Worm (Caenorhabditis elegans) whole organism, L4 larva: ENCODE data around the gene C49H3.12.

Experiments used
- F37D6.2 ChIP-seq: sonication (generic microtip); optimal IDR thresholded peaks from 2 replicates; lab custom pipeline; 2016; ENCODE audit warnings: mild to moderate bottlenecking, missing genetic modification characterization, missing compliant biosample characterization
- F44E2.7 ChIP-seq: fragments of 200-800 bp; sonication (Bioruptor generic); IDR thresholded peaks from 2 replicates; pipeline ENCODE4 v2.1.2; 2022; ENCODE audit warnings: missing genetic modification characterization, missing compliant biosample characterization
- R02D3.7 ChIP-seq: fragments of 150-350 bp; sonication (generic microtip); optimal IDR thresholded peaks from 3 replicates; lab custom pipeline; 2014; ENCODE audit warnings: missing biosample characterization, missing genetic modification characterization
- Y48G9A.11 ChIP-seq: fragments of 200-800 bp; sonication (Bioruptor generic); IDR thresholded peaks from 2 replicates; pipeline ENCODE4 v1.3.6; 2022; ENCODE audit warnings: missing genetic modification reagents, missing genetic modification characterization, missing compliant biosample characterization
- ZK337.2 ChIP-seq: fragments of 200-800 bp; sonication (Bioruptor generic); IDR thresholded peaks from 2 replicates; pipeline ENCODE4 v1.3.6; 2022; ENCODE audit warnings: missing genetic modification reagents, missing genetic modification characterization, missing compliant biosample characterization
- ZK546.5 ChIP-seq, 2 experiments: sonication (generic microtip); optimal IDR thresholded peaks; 2 replicates each; lab custom pipeline; 2017; ENCODE audit warnings: missing biosample characterization in 2 of 2, missing genetic modification characterization in 2 of 2
- aha-1 ChIP-seq: fragments of 150-350 bp; peaks from one replicate; lab custom pipeline; 2014; ENCODE audit warnings: missing biosample characterization, missing genetic modification characterization
- attf-4 ChIP-seq: sonication (generic microtip); optimal IDR thresholded peaks from 3 replicates; lab custom pipeline; 2017; ENCODE audit warnings: missing biosample characterization, missing genetic modification characterization
- ceh-20 ChIP-seq: fragments of 200-800 bp; sonication (Bioruptor generic); IDR thresholded peaks from 2 replicates; pipeline ENCODE4 v1.3.6; 2022; ENCODE audit warnings: missing genetic modification reagents, missing genetic modification characterization, missing compliant biosample characterization
- ceh-32 ChIP-seq: sonication (generic microtip); optimal IDR thresholded peaks from 2 replicates; lab custom pipeline; 2016; ENCODE audit warnings: mild to moderate bottlenecking, missing genetic modification characterization, missing compliant biosample characterization; ENCODE audit not compliant: poor library complexity
- ceh-44 ChIP-seq: fragments of 200-800 bp; sonication (Bioruptor generic); IDR thresholded peaks from 2 replicates; pipeline ENCODE4 v1.3.6; 2022; ENCODE audit warnings: missing genetic modification reagents, missing genetic modification characterization, missing compliant biosample characterization
- ces-1 ChIP-seq: fragments of 150-350 bp; sonication (generic microtip); optimal IDR thresholded peaks from 4 replicates; lab custom pipeline; 2014; ENCODE audit warnings: missing biosample characterization, missing genetic modification reagents, missing genetic modification characterization
- cey-2 ChIP-seq: sonication (generic microtip); optimal IDR thresholded peaks from 3 replicates; lab custom pipeline; 2017; ENCODE audit warnings: missing genetic modification characterization, mild to moderate bottlenecking, missing compliant biosample characterization, antibody characterized with exemption, borderline replicate concordance; ENCODE audit not compliant: insufficient read depth
- ctbp-1 ChIP-seq: fragments of 200-800 bp; sonication (Bioruptor generic); IDR thresholded peaks from 2 replicates; pipeline ENCODE4 v1.3.6; 2022; ENCODE audit warnings: missing genetic modification reagents, missing genetic modification characterization, missing compliant biosample characterization
- dpl-1 ChIP-seq: fragments of 150-350 bp; optimal IDR thresholded peaks from 2 replicates; lab custom pipeline; 2014; ENCODE audit warnings: missing biosample characterization, missing genetic modification reagents, missing genetic modification characterization
- egl-43 ChIP-seq: fragments of 200-800 bp; sonication (Bioruptor generic); IDR thresholded peaks from 2 replicates; pipeline ENCODE4 v1.3.6; 2022; ENCODE audit warnings: missing genetic modification reagents, missing genetic modification characterization, missing compliant biosample characterization
- fkh-10 ChIP-seq: fragments of 150-350 bp; optimal IDR thresholded peaks from 2 replicates; lab custom pipeline; 2014; ENCODE audit warnings: missing biosample characterization, missing genetic modification reagents, missing genetic modification characterization
- hif-1 ChIP-seq, 2 experiments: sonication (generic microtip); optimal IDR thresholded peaks; 2 replicates each; lab custom pipeline; 2016 to 2017; ENCODE audit warnings: missing compliant biosample characterization in 2 of 2, missing genetic modification characterization in 2 of 2, missing genetic modification reagents in 2 of 2, missing genotype in 2 of 2, mild to moderate bottlenecking in 1 of 2
- hlh-30 ChIP-seq: sonication (generic microtip); optimal IDR thresholded peaks from 2 replicates; lab custom pipeline; 2017; ENCODE audit warnings: antibody characterized with exemption, mild to moderate bottlenecking, missing genetic modification characterization, missing compliant biosample characterization; ENCODE audit not compliant: insufficient read depth
- hmg-1.1 ChIP-seq: fragments of 200-800 bp; sonication (Bioruptor generic); IDR thresholded peaks from 2 replicates; pipeline ENCODE4 v1.3.6; 2022; ENCODE audit warnings: missing genetic modification reagents, missing genetic modification characterization, missing compliant biosample characterization
- lin-15B ChIP-seq: fragments of 150-350 bp; sonication (generic microtip); optimal IDR thresholded peaks from 3 replicates; lab custom pipeline; 2014; ENCODE audit warnings: missing biosample characterization, missing genetic modification characterization
- mdt-29 ChIP-seq: fragments of 200-800 bp; sonication (Bioruptor generic); IDR thresholded peaks from 2 replicates; pipeline ENCODE4 v1.3.6; 2022; ENCODE audit warnings: missing genetic modification reagents, missing genetic modification characterization, missing compliant biosample characterization
- mes-2 ChIP-seq: sonication (generic microtip); optimal IDR thresholded peaks from 2 replicates; lab custom pipeline; 2016; ENCODE audit warnings: missing genotype, mild to moderate bottlenecking, missing genetic modification characterization, missing compliant biosample characterization; ENCODE audit not compliant: poor library complexity, severe bottlenecking
- mxl-3 ChIP-seq: fragments of 200-800 bp; sonication (Bioruptor generic); optimal IDR thresholded peaks from 2 replicates; lab custom pipeline; 2018; ENCODE audit warnings: mild to moderate bottlenecking, missing genetic modification characterization, missing compliant biosample characterization
- nhr-10 ChIP-seq: fragments of 150-350 bp; optimal IDR thresholded peaks from 2 replicates; lab custom pipeline; 2014; ENCODE audit warnings: missing biosample characterization, missing genetic modification characterization
- nhr-11 ChIP-seq: fragments of 150-350 bp; optimal IDR thresholded peaks from 2 replicates; lab custom pipeline; 2014; ENCODE audit warnings: missing biosample characterization, missing genetic modification characterization
- nhr-111 ChIP-seq: fragments of 200-800 bp; sonication (Bioruptor generic); optimal IDR thresholded peaks from 2 replicates; lab custom pipeline; 2018; ENCODE audit warnings: mild to moderate bottlenecking, missing genetic modification characterization, missing compliant biosample characterization
- nhr-25 ChIP-seq: sonication (generic microtip); optimal IDR thresholded peaks from 2 replicates; lab custom pipeline; 2017; ENCODE audit warnings: missing genetic modification characterization, mild to moderate bottlenecking, missing compliant biosample characterization, antibody characterized with exemption, moderate library complexity, borderline replicate concordance; ENCODE audit not compliant: insufficient read depth
- nhr-41 ChIP-seq: fragments of 200-800 bp; sonication (Bioruptor generic); IDR thresholded peaks from 2 replicates; pipeline ENCODE4 v1.3.6; 2022; ENCODE audit warnings: missing genetic modification reagents, missing genetic modification characterization, missing compliant biosample characterization
- nhr-42 ChIP-seq: fragments of 200-800 bp; sonication (Bioruptor generic); IDR thresholded peaks from 2 replicates; pipeline ENCODE4 v1.3.6; 2022; ENCODE audit warnings: missing genetic modification characterization, missing compliant biosample characterization
- nhr-6 ChIP-seq: fragments of 150-350 bp; optimal IDR thresholded peaks from 2 replicates; lab custom pipeline; 2014; ENCODE audit warnings: missing biosample characterization, missing genetic modification characterization
- pha-4 ChIP-seq, 2 experiments: fragments of 150-350 bp in 1 of 2; fragments of 200-800 bp in 1 of 2; sonication (Bioruptor generic) in 1 of 2; IDR thresholded peaks in 1 of 2; optimal IDR thresholded peaks in 1 of 2; 2 replicates each; pipeline versions ENCODE4 v1.3.6 to Lab custom; 2014 to 2022; ENCODE audit warnings: missing genetic modification characterization in 2 of 2, missing genetic modification reagents in 2 of 2, missing biosample characterization in 1 of 2, missing compliant biosample characterization in 1 of 2
- pqm-1 ChIP-seq: sonication (generic microtip); optimal IDR thresholded peaks from 2 replicates; lab custom pipeline; 2017; ENCODE audit warnings: missing biosample characterization, missing genetic modification characterization
- rbr-2 ChIP-seq: sonication (generic microtip); optimal IDR thresholded peaks from 2 replicates; lab custom pipeline; 2016; ENCODE audit warnings: missing genotype, missing genetic modification characterization, missing compliant biosample characterization
- sdz-12 ChIP-seq: fragments of 200-800 bp; sonication (Bioruptor generic); optimal IDR thresholded peaks from 2 replicates; lab custom pipeline; 2018; ENCODE audit warnings: mild to moderate bottlenecking, missing genetic modification characterization, missing compliant biosample characterization
- set-16 ChIP-seq: fragments of 200-800 bp; sonication (Bioruptor generic); IDR thresholded peaks from 2 replicates; pipeline ENCODE4 v1.3.6; 2022; ENCODE audit warnings: missing genetic modification reagents, missing genetic modification characterization, missing compliant biosample characterization
- tag-97 ChIP-seq: fragments of 200-800 bp; sonication (Bioruptor generic); IDR thresholded peaks from 2 replicates; pipeline ENCODE4 v1.3.6; 2022; ENCODE audit warnings: missing genetic modification characterization, missing compliant biosample characterization
- unc-130 ChIP-seq: sonication (generic microtip); optimal IDR thresholded peaks from 2 replicates; lab custom pipeline; 2016; ENCODE audit warnings: missing genetic modification reagents, missing genetic modification characterization, missing compliant biosample characterization
- unc-62 ChIP-seq, 3 experiments: fragments of 150-350 bp in 1 of 3; sonication (generic microtip); optimal IDR thresholded peaks in 2 of 3; peaks in 1 of 3; 1 replicate in 1 of 3; 2 replicates in 2 of 3; lab custom pipeline; 2014 to 2017; ENCODE audit warnings: missing biosample characterization in 3 of 3, missing genetic modification characterization in 3 of 3, missing genetic modification reagents in 3 of 3, missing genotype in 1 of 3
- ztf-7 ChIP-seq: fragments of 150-350 bp; optimal IDR thresholded peaks from 2 replicates; lab custom pipeline; 2014; ENCODE audit warnings: missing biosample characterization, missing genetic modification characterization

Gene C49H3.12

ce11 chrIV:7931873-7932272, 4.8 kb upstream of the C49H3.12 start:
- TF ChIP-seq ceh-32 (tag; lab: Kevin White, UChicago) (no peak), unc-62 (GFP tag; optimal IDR thresholded peaks at IDR 0.05 in 1 of 2; lab: Kevin White, UChicago) (peak in 1 of 2 experiments; percentile 92), unc-62 (tag; optimal IDR thresholded peaks at IDR 0.05; lab: Kevin White, UChicago) (no peak), ceh-44 (GFP tag; lab: Robert Waterston, UW) (no peak), hlh-30 (tag; lab: Kevin White, UChicago) (no peak), F37D6.2 (tag; lab: Kevin White, UChicago) (no peak)

ce11 chrIV:7927852-7928251, 734 bp upstream of the C49H3.12 start, which contains the start of gene gcy-8:
Gene gcy-8 (plus strand): TSS chrIV:7928152.
- TF ChIP-seq nhr-11 (tag; lab: Kevin White, UChicago) = no peak
- no peak for TF ChIP-seq pha-4 (GFP tag; IDR thresholded peaks at IDR 0.05; lab: Robert Waterston, UW)
- TF ChIP-seq pha-4 (tag; optimal IDR thresholded peaks at IDR 0.05; lab: Kevin White, UChicago) = no peak
- no peak for TF ChIP-seq nhr-41 (GFP tag; lab: Robert Waterston, UW)
- TF ChIP-seq pqm-1 = no peak
- no peak for TF ChIP-seq R02D3.7 (tag; lab: Kevin White, UChicago)
- TF ChIP-seq nhr-10 = no peak
- TF ChIP-seq F44E2.7 (GFP tag; lab: Robert Waterston, UW) = no peak
- TF ChIP-seq nhr-6 (tag; lab: Kevin White, UChicago) = no peak
- no peak for TF ChIP-seq mxl-3 (GFP tag; lab: Kevin White, UChicago)
- TF ChIP-seq Y48G9A.11 = no peak

- TF ChIP-seq ctbp-1 (GFP tag; lab: Robert Waterston, UW) (no peak), hmg-1.1 (GFP tag; lab: Robert Waterston, UW) (0 out of 2 replicates have a peak, but pooled peaks have one; percentile 25), nhr-25 (no peak), pha-4 (GFP tag; IDR thresholded peaks at IDR 0.05; lab: Robert Waterston, UW) (0 out of 2 replicates have a peak, but pooled peaks have one; percentile 20), pha-4 (tag; optimal IDR thresholded peaks at IDR 0.05; lab: Kevin White, UChicago) (no peak), cey-2 (no peak), hif-1 (tag; optimal IDR thresholded peaks at IDR 0.05; lab: Kevin White, UChicago) (no peak), ztf-7 (no peak), dpl-1 (GFP tag; lab: Kevin White, UChicago) (peak; percentile 6), set-16 (peak; percentile 87; the same call in 1 of the 2 replicates), ZK337.2 (GFP tag; lab: Robert Waterston, UW) (no peak), ceh-20 (GFP tag; lab: Robert Waterston, UW) (no peak), rbr-2 (tag; lab: Kevin White, UChicago) (peak; percentile 18), egl-43 (GFP tag; lab: Robert Waterston, UW) (no peak), aha-1 (no peak), tag-97 (GFP tag; lab: Robert Waterston, UW) (no peak), fkh-10 (no peak), attf-4 (tag; lab: Kevin White, UChicago) (no peak), mes-2 (tag; lab: Kevin White, UChicago) (no peak), ces-1 (GFP tag; lab: Kevin White, UChicago) (no peak), nhr-111 (GFP tag; lab: Kevin White, UChicago) (no peak), nhr-42 (GFP tag; lab: Robert Waterston, UW) (no peak), sdz-12 (GFP tag; lab: Kevin White, UChicago) (no peak), pqm-1 (no peak), ceh-44 (GFP tag; lab: Robert Waterston, UW) (no peak), unc-130 (no peak), ZK546.5 (tag; optimal IDR thresholded peaks at IDR 0.05; lab: Kevin White, UChicago) (no peak), unc-62 (GFP tag; optimal IDR thresholded peaks at IDR 0.05 in 1 of 2; lab: Kevin White, UChicago) (peak in 1 of 2 experiments; percentile 36), unc-62 (tag; optimal IDR thresholded peaks at IDR 0.05; lab: Kevin White, UChicago) (no peak), mdt-29 (GFP tag; lab: Robert Waterston, UW) (no peak), lin-15B (no peak)
Observed at ce11 chrIV:7926102-7926840, 847 bp downstream of the C49H3.12 start, which contains the start of gene rps-2. Gene rps-2 (minus strand): TSS chrIV:7926391.
